Worm (Caenorhabditis elegans) whole organism, L4 larva: ENCODE measurements around the gene lips-17.
A peak's percentile ranks its signal among the peaks of the same experiment; 100 is the strongest.

Source experiments
- F37D6.2 ChIP-seq: sonication (generic microtip); optimal IDR thresholded peaks from 2 replicates; lab custom pipeline; 2016; ENCODE audit warnings: mild to moderate bottlenecking, missing genetic modification characterization, missing compliant biosample characterization
- F49E8.2 ChIP-seq: sonication (generic microtip); optimal IDR thresholded peaks from 2 replicates; lab custom pipeline; 2016; ENCODE audit warnings: missing compliant biosample characterization, mild to moderate bottlenecking, missing genetic modification characterization, borderline replicate concordance
- T20F7.1 ChIP-seq: fragments of 200-800 bp; sonication (Bioruptor generic); optimal IDR thresholded peaks from 2 replicates; lab custom pipeline; 2018; ENCODE audit warnings: mild to moderate bottlenecking, missing genetic modification characterization, missing compliant biosample characterization
- T26A8.4 ChIP-seq: fragments of 200-800 bp; sonication (Bioruptor generic); IDR thresholded peaks from 2 replicates; pipeline ENCODE4 v1.3.6; 2022; ENCODE audit warnings: missing genetic modification characterization, missing compliant biosample characterization
- Y105C5A.15 ChIP-seq: fragments of 200-800 bp; sonication (Bioruptor generic); IDR thresholded peaks from 2 replicates; pipeline ENCODE4 v1.3.6; 2022; ENCODE audit warnings: missing genetic modification characterization, missing compliant biosample characterization
- ZK546.5 ChIP-seq, 2 experiments: sonication (generic microtip); optimal IDR thresholded peaks; 2 replicates each; lab custom pipeline; 2017; ENCODE audit warnings: missing biosample characterization in 2 of 2, missing genetic modification characterization in 2 of 2
- aha-1 ChIP-seq: fragments of 150-350 bp; peaks from one replicate; lab custom pipeline; 2014; ENCODE audit warnings: missing biosample characterization, missing genetic modification characterization
- aly-2 ChIP-seq: sonication (generic microtip); optimal IDR thresholded peaks from 2 replicates; lab custom pipeline; 2018; ENCODE audit warnings: missing biosample characterization, missing genetic modification characterization
- ama-1 ChIP-seq: fragments of 150-350 bp; optimal IDR thresholded peaks from 2 replicates; lab custom pipeline; 2014; ENCODE audit warnings: inconsistent platforms, mixed read lengths
- ceh-44 ChIP-seq: fragments of 200-800 bp; sonication (Bioruptor generic); IDR thresholded peaks from 2 replicates; pipeline ENCODE4 v1.3.6; 2022; ENCODE audit warnings: missing genetic modification reagents, missing genetic modification characterization, missing compliant biosample characterization
- ces-1 ChIP-seq: fragments of 150-350 bp; sonication (generic microtip); optimal IDR thresholded peaks from 4 replicates; lab custom pipeline; 2014; ENCODE audit warnings: missing biosample characterization, missing genetic modification reagents, missing genetic modification characterization
- cey-2 ChIP-seq: sonication (generic microtip); optimal IDR thresholded peaks from 3 replicates; lab custom pipeline; 2017; ENCODE audit warnings: missing genetic modification characterization, mild to moderate bottlenecking, missing compliant biosample characterization, antibody characterized with exemption, borderline replicate concordance; ENCODE audit not compliant: insufficient read depth
- ctbp-1 ChIP-seq: fragments of 200-800 bp; sonication (Bioruptor generic); IDR thresholded peaks from 2 replicates; pipeline ENCODE4 v1.3.6; 2022; ENCODE audit warnings: missing genetic modification reagents, missing genetic modification characterization, missing compliant biosample characterization
- daf-12 ChIP-seq: fragments of 150-350 bp; optimal IDR thresholded peaks from 2 replicates; lab custom pipeline; 2014; ENCODE audit warnings: missing biosample characterization, missing genetic modification reagents, missing genetic modification characterization
- daf-16 ChIP-seq, 3 experiments: sonication (generic microtip); optimal IDR thresholded peaks; 2 replicates each; lab custom pipeline; 2016 to 2017; ENCODE audit warnings: missing genetic modification characterization in 3 of 3, missing genetic modification reagents in 3 of 3, mild to moderate bottlenecking in 2 of 3, missing compliant biosample characterization in 2 of 3, missing biosample characterization in 1 of 3, moderate library complexity in 1 of 3
- daf-19 ChIP-seq: fragments of 200-800 bp; sonication (Bioruptor generic); conservative IDR thresholded peaks from 2 replicates; pipeline ENCODE4 v1.3.6; 2022; ENCODE audit warnings: missing genetic modification characterization, missing compliant biosample characterization
- daf-8 ChIP-seq: fragments of 200-800 bp; sonication (Bioruptor generic); IDR thresholded peaks from 2 replicates; pipeline ENCODE4 v1.3.6; 2022; ENCODE audit warnings: missing genetic modification characterization, missing compliant biosample characterization
- egl-27 ChIP-seq: sonication (generic microtip); optimal IDR thresholded peaks from 3 replicates; lab custom pipeline; 2017; ENCODE audit warnings: missing biosample characterization, missing genetic modification reagents, missing genetic modification characterization
- egl-43 ChIP-seq: fragments of 200-800 bp; sonication (Bioruptor generic); IDR thresholded peaks from 2 replicates; pipeline ENCODE4 v1.3.6; 2022; ENCODE audit warnings: missing genetic modification reagents, missing genetic modification characterization, missing compliant biosample characterization
- gei-8 ChIP-seq: fragments of 200-800 bp; sonication (Bioruptor generic); optimal IDR thresholded peaks from 2 replicates; lab custom pipeline; 2018; ENCODE audit warnings: mild to moderate bottlenecking, missing genetic modification characterization, missing compliant biosample characterization
- hlh-11 ChIP-seq: fragments of 200-800 bp; sonication (Bioruptor generic); optimal IDR thresholded peaks from 2 replicates; lab custom pipeline; 2018; ENCODE audit warnings: mild to moderate bottlenecking, missing genetic modification characterization, missing compliant biosample characterization
- hlh-30 ChIP-seq: sonication (generic microtip); optimal IDR thresholded peaks from 2 replicates; lab custom pipeline; 2017; ENCODE audit warnings: antibody characterized with exemption, mild to moderate bottlenecking, missing genetic modification characterization, missing compliant biosample characterization; ENCODE audit not compliant: insufficient read depth
- hmg-1.1 ChIP-seq: fragments of 200-800 bp; sonication (Bioruptor generic); IDR thresholded peaks from 2 replicates; pipeline ENCODE4 v1.3.6; 2022; ENCODE audit warnings: missing genetic modification reagents, missing genetic modification characterization, missing compliant biosample characterization
- lim-7 ChIP-seq: fragments of 200-800 bp; sonication (Bioruptor generic); IDR thresholded peaks from 2 replicates; pipeline ENCODE4 v1.3.6; 2022; ENCODE audit warnings: missing genetic modification characterization, missing compliant biosample characterization
- lin-15B ChIP-seq: fragments of 150-350 bp; sonication (generic microtip); optimal IDR thresholded peaks from 3 replicates; lab custom pipeline; 2014; ENCODE audit warnings: missing biosample characterization, missing genetic modification characterization
- mdt-29 ChIP-seq: fragments of 200-800 bp; sonication (Bioruptor generic); IDR thresholded peaks from 2 replicates; pipeline ENCODE4 v1.3.6; 2022; ENCODE audit warnings: missing genetic modification reagents, missing genetic modification characterization, missing compliant biosample characterization
- mxl-2 ChIP-seq: fragments of 200-800 bp; sonication (Bioruptor generic); conservative IDR thresholded peaks from 2 replicates; pipeline ENCODE4 v1.3.6; 2022; ENCODE audit warnings: missing genetic modification reagents, missing genetic modification characterization, missing compliant biosample characterization
- mxl-3 ChIP-seq: fragments of 200-800 bp; sonication (Bioruptor generic); optimal IDR thresholded peaks from 2 replicates; lab custom pipeline; 2018; ENCODE audit warnings: mild to moderate bottlenecking, missing genetic modification characterization, missing compliant biosample characterization
- nhr-10 ChIP-seq: fragments of 150-350 bp; optimal IDR thresholded peaks from 2 replicates; lab custom pipeline; 2014; ENCODE audit warnings: missing biosample characterization, missing genetic modification characterization
- nhr-11 ChIP-seq: fragments of 150-350 bp; optimal IDR thresholded peaks from 2 replicates; lab custom pipeline; 2014; ENCODE audit warnings: missing biosample characterization, missing genetic modification characterization
- nhr-111 ChIP-seq: fragments of 200-800 bp; sonication (Bioruptor generic); optimal IDR thresholded peaks from 2 replicates; lab custom pipeline; 2018; ENCODE audit warnings: mild to moderate bottlenecking, missing genetic modification characterization, missing compliant biosample characterization
- nhr-25 ChIP-seq: sonication (generic microtip); optimal IDR thresholded peaks from 2 replicates; lab custom pipeline; 2017; ENCODE audit warnings: missing genetic modification characterization, mild to moderate bottlenecking, missing compliant biosample characterization, antibody characterized with exemption, moderate library complexity, borderline replicate concordance; ENCODE audit not compliant: insufficient read depth
- nhr-48 ChIP-seq: sonication (generic microtip); optimal IDR thresholded peaks from 2 replicates; lab custom pipeline; 2016; ENCODE audit warnings: mild to moderate bottlenecking, missing genetic modification characterization, missing compliant biosample characterization
- nhr-6 ChIP-seq: fragments of 150-350 bp; optimal IDR thresholded peaks from 2 replicates; lab custom pipeline; 2014; ENCODE audit warnings: missing biosample characterization, missing genetic modification characterization
- rbr-2 ChIP-seq: sonication (generic microtip); optimal IDR thresholded peaks from 2 replicates; lab custom pipeline; 2016; ENCODE audit warnings: missing genotype, missing genetic modification characterization, missing compliant biosample characterization
- saeg-2 ChIP-seq: fragments of 200-800 bp; sonication (Bioruptor generic); IDR thresholded peaks from 2 replicates; pipeline ENCODE4 v1.3.6; 2022; ENCODE audit warnings: missing genetic modification reagents, missing genetic modification characterization, missing compliant biosample characterization
- sdz-12 ChIP-seq: fragments of 200-800 bp; sonication (Bioruptor generic); optimal IDR thresholded peaks from 2 replicates; lab custom pipeline; 2018; ENCODE audit warnings: mild to moderate bottlenecking, missing genetic modification characterization, missing compliant biosample characterization
- tra-1 ChIP-seq: fragments of 200-800 bp; sonication (Bioruptor generic); IDR thresholded peaks from 2 replicates; pipeline ENCODE4 v1.3.6; 2022; ENCODE audit warnings: missing genetic modification reagents, missing genetic modification characterization, missing compliant biosample characterization
- unc-62 ChIP-seq, 3 experiments: fragments of 150-350 bp in 1 of 3; sonication (generic microtip); optimal IDR thresholded peaks in 2 of 3; peaks in 1 of 3; 1 replicate in 1 of 3; 2 replicates in 2 of 3; lab custom pipeline; 2014 to 2017; ENCODE audit warnings: missing biosample characterization in 3 of 3, missing genetic modification characterization in 3 of 3, missing genetic modification reagents in 3 of 3, missing genotype in 1 of 3
- vab-7 ChIP-seq: fragments of 200-800 bp; sonication (Bioruptor generic); IDR thresholded peaks from 2 replicates; pipeline ENCODE4 v1.3.6; 2022; ENCODE audit warnings: missing genetic modification reagents, missing genetic modification characterization, missing compliant biosample characterization
- ztf-11 ChIP-seq: fragments of 150-350 bp; optimal IDR thresholded peaks from 2 replicates; lab custom pipeline; 2014; ENCODE audit warnings: missing biosample characterization, missing genetic modification characterization
- ztf-7 ChIP-seq: fragments of 150-350 bp; optimal IDR thresholded peaks from 2 replicates; lab custom pipeline; 2014; ENCODE audit warnings: missing biosample characterization, missing genetic modification characterization

Gene lips-17

ce11 chrII:7624272-7624671 lies 16.2 kb downstream of the lips-17 start:
- no peak for TF ChIP-seq gei-8 (GFP tag; lab: Kevin White, UChicago)
- TF ChIP-seq daf-8, result no peak
- TF ChIP-seq tra-1, result no peak
- TF ChIP-seq ztf-11, result no peak
- no peak for TF ChIP-seq ctbp-1 (GFP tag; lab: Robert Waterston, UW)
- no peak for TF ChIP-seq saeg-2 (GFP tag; lab: Robert Waterston, UW)
- no peak for TF ChIP-seq daf-16 (GFP tag; optimal IDR thresholded peaks at IDR 0.05; lab: Kevin White, UChicago)
- TF ChIP-seq daf-16 (tag; optimal IDR thresholded peaks at IDR 0.05; lab: Kevin White, UChicago), result no peak
- TF ChIP-seq aha-1 (tag; lab: Kevin White, UChicago), result no peak
- TF ChIP-seq nhr-111, result no peak
- TF ChIP-seq ceh-44 (GFP tag; lab: Robert Waterston, UW), result no peak
- no peak for TF ChIP-seq lin-15B (tag; lab: Kevin White, UChicago)
- TF ChIP-seq aly-2, result no peak

- TF ChIP-seq rbr-2 (tag; lab: Kevin White, UChicago) (no peak), egl-43 (GFP tag; lab: Robert Waterston, UW) (0 out of 2 replicates have a peak, but pooled peaks have one; percentile 31), hlh-11 (tag; lab: Kevin White, UChicago) (no peak), nhr-25 (tag; lab: Kevin White, UChicago) (no peak), vab-7 (GFP tag; lab: Robert Waterston, UW) (0 out of 2 replicates have a peak, but pooled peaks have one; percentile 30), ces-1 (GFP tag; lab: Kevin White, UChicago) (peak; percentile 25), mdt-29 (GFP tag; lab: Robert Waterston, UW) (no peak), tra-1 (no peak), Y105C5A.15 (GFP tag; lab: Robert Waterston, UW) (no peak), T26A8.4 (GFP tag; lab: Robert Waterston, UW) (no peak), unc-62 (GFP tag; optimal IDR thresholded peaks at IDR 0.05 in 1 of 2; lab: Kevin White, UChicago) (peak in 1 of 2 experiments; percentile 49), unc-62 (tag; optimal IDR thresholded peaks at IDR 0.05; lab: Kevin White, UChicago) (no peak), F49E8.2 (no peak), mxl-2 (GFP tag; lab: Robert Waterston, UW) (no peak)
These were observed 16.9 kb downstream of the lips-17 start for ce11 chrII:7624995-7625394.

DNA sequence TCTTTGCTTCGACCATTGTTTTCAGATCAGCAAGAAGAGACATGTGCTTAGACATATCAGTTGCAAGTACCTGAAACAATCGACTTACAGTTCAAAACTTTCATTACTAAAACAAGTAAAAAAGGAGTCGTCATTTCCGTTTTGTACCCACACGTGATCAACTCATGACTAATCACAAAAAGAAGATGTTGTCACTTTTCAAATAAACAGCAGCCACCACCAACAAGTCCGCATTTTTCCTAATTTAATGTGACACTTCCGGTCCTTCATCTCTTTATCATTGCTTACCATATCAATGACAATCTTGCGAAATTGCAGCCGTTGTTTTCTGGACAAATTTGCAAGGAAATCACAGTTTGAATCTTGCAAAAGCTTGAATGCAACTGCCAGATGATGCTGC lies 20.6 kb downstream of the lips-17 start:
- TF ChIP-seq ama-1 (lab: Kevin White, UChicago) (no peak), hlh-30 (tag; lab: Kevin White, UChicago) (peak; percentile 53), mxl-3 (GFP tag; lab: Kevin White, UChicago) (peak; percentile 21)

ce11 chrII:7630052-7630451 lies 22.0 kb downstream of the lips-17 start:
- TF ChIP-seq aha-1 (tag; lab: Kevin White, UChicago) (peak; percentile 93), hlh-11 (tag; lab: Kevin White, UChicago) (no peak)

DNA sequence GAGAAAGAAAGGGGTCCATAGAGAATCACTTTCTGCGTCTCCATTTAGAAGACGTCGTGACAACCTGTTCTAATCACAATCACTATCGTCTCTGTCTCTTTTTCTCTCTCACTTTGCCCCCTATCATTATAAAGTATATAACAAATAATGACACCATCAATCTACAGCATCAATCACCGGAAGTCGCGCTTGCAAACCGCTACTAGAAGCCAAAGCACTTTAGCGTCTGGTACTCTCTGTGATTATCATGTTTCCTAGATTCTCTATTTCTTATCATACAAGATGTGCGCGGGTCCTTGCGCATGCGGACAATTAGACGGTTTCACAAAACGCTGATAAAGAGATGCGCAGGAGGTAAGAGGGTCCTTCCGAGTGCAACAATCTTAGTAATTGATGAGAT lies 23.1 kb downstream of the lips-17 start:
- TF ChIP-seq daf-12 (tag; lab: Kevin White, UChicago), result no peak
- TF ChIP-seq egl-27, result no peak
- peak; percentile 61 for TF ChIP-seq nhr-10 (tag; lab: Kevin White, UChicago)
- peak; percentile 41 for TF ChIP-seq mxl-3 (GFP tag; lab: Kevin White, UChicago)
- peak; percentile 12 for TF ChIP-seq hlh-11 (tag; lab: Kevin White, UChicago)
- no peak for TF ChIP-seq egl-43 (GFP tag; lab: Robert Waterston, UW)
- no peak for TF ChIP-seq nhr-11 (tag; lab: Kevin White, UChicago)
- peak; percentile 62 for TF ChIP-seq nhr-48
- no peak for TF ChIP-seq sdz-12
- 0 out of 2 replicates have a peak, but pooled peaks have one; percentile 14 for TF ChIP-seq ctbp-1 (GFP tag; lab: Robert Waterston, UW)
- TF ChIP-seq unc-62 (GFP tag; optimal IDR thresholded peaks at IDR 0.05 in 1 of 2; lab: Kevin White, UChicago), result no peak
- no peak for TF ChIP-seq unc-62 (tag; optimal IDR thresholded peaks at IDR 0.05; lab: Kevin White, UChicago)
- TF ChIP-seq cey-2, result peak; percentile 69
- TF ChIP-seq ztf-7 (tag; lab: Kevin White, UChicago), result no peak
- TF ChIP-seq ZK546.5 (tag; optimal IDR thresholded peaks at IDR 0.05; lab: Kevin White, UChicago), result no peak
- no peak for TF ChIP-seq F37D6.2 (tag; lab: Kevin White, UChicago)
- TF ChIP-seq daf-19, result no peak
- TF ChIP-seq nhr-6 (tag; lab: Kevin White, UChicago), result no peak
- no peak for TF ChIP-seq rbr-2 (tag; lab: Kevin White, UChicago)
- no peak for TF ChIP-seq hmg-1.1
- no peak for TF ChIP-seq lim-7
- TF ChIP-seq T20F7.1 (GFP tag; lab: Kevin White, UChicago), result no peak
- no peak for TF ChIP-seq aly-2
